Worm (Caenorhabditis elegans): ENCODE data around the gene itr-1.

itr-1 gene

ce11 chrIV:7674874-7675273 is at the start of gene itr-1:
itr-1 (plus strand) TSS chrIV:7675174.
- no peak for TF ChIP-seq nhr-11 (tag; optimal IDR thresholded peaks at IDR 0.05)
- TF ChIP-seq peb-1 (tag; optimal IDR thresholded peaks at IDR 0.05): no peak
- TF ChIP-seq F13H6.1 (tag; optimal IDR thresholded peaks at IDR 0.05): no peak
- TF ChIP-seq gmeb-1 (tag; optimal IDR thresholded peaks at IDR 0.05): no peak
- TF ChIP-seq lin-11 (tag; optimal IDR thresholded peaks at IDR 0.05): no peak
- TF ChIP-seq nhr-23 (tag; optimal IDR thresholded peaks at IDR 0.05): no peak
- TF ChIP-seq egl-27 (tag; optimal IDR thresholded peaks at IDR 0.05): no peak
- no peak for TF ChIP-seq nhr-237 (tag; optimal IDR thresholded peaks at IDR 0.05)
- TF ChIP-seq sma-3 (GFP tag; optimal IDR thresholded peaks at IDR 0.05): no peak
- no peak for TF ChIP-seq ZK546.5 (tag; optimal IDR thresholded peaks at IDR 0.05)
- TF ChIP-seq nhr-6 (tag; optimal IDR thresholded peaks at IDR 0.05): no peak
- TF ChIP-seq fos-1 (tag; optimal IDR thresholded peaks at IDR 0.05): no peak

ce11 chrIV:7628942-7629341 is 46.0 kb upstream of the itr-1 start, which contains the start of gene F45E4.5:
F45E4.5 (minus strand) TSS chrIV:7629042.
- TF ChIP-seq lin-11 (tag; optimal IDR thresholded peaks at IDR 0.05): no peak
- TF ChIP-seq ama-1 (optimal IDR thresholded peaks at IDR 0.05): no peak
- TF ChIP-seq ztf-4 (tag; optimal IDR thresholded peaks at IDR 0.05): no peak
- no peak for TF ChIP-seq elt-3 (tag; optimal IDR thresholded peaks at IDR 0.05)
- no peak for TF ChIP-seq ztf-1 (GFP tag; conservative IDR thresholded peaks at IDR 0.05)
- TF ChIP-seq aly-2 (tag; optimal IDR thresholded peaks at IDR 0.05): no peak
- TF ChIP-seq alr-1 (tag; optimal IDR thresholded peaks at IDR 0.05): no peak
- no peak for TF ChIP-seq dmd-4 (tag; optimal IDR thresholded peaks at IDR 0.05)
- no peak for TF ChIP-seq snpc-4 (tag; optimal IDR thresholded peaks at IDR 0.05)
- no peak for TF ChIP-seq ztf-11 (tag; optimal IDR thresholded peaks at IDR 0.05)
- TF ChIP-seq mdl-1 (tag; optimal IDR thresholded peaks at IDR 0.05): no peak
- TF ChIP-seq nhr-21 (tag; optimal IDR thresholded peaks at IDR 0.05): no peak
- no peak for TF ChIP-seq mbf-1 (tag; optimal IDR thresholded peaks at IDR 0.05)
- no peak for TF ChIP-seq nhr-12 (tag; optimal IDR thresholded peaks at IDR 0.05)
- no peak for TF ChIP-seq C34F6.9 (tag; optimal IDR thresholded peaks at IDR 0.05)
- TF ChIP-seq gmeb-1 (tag; optimal IDR thresholded peaks at IDR 0.05): no peak
- no peak for TF ChIP-seq mab-5 (tag; optimal IDR thresholded peaks at IDR 0.05)

ce11 chrIV:7632535-7632934 is 42.4 kb upstream of the itr-1 start, which contains the start of gene F45E4.6:
F45E4.6 (minus strand) TSS chrIV:7632548.
- TF ChIP-seq sma-3 (GFP tag; optimal IDR thresholded peaks at IDR 0.05) (peak; percentile 15), gmeb-1 (tag; optimal IDR thresholded peaks at IDR 0.05) (peak; percentile 86), sma-9 (GFP tag; optimal IDR thresholded peaks at IDR 0.05) (peak; percentile 33), sma-9 (tag; optimal IDR thresholded peaks at IDR 0.05) (no peak), C34F6.9 (tag; optimal IDR thresholded peaks at IDR 0.05) (peak; percentile 73), elt-3 (tag; optimal IDR thresholded peaks at IDR 0.05) (no peak), sem-4 (tag; optimal IDR thresholded peaks at IDR 0.05) (peak; percentile 43), nhr-21 (tag; optimal IDR thresholded peaks at IDR 0.05) (peak; percentile 1), ama-1 (optimal IDR thresholded peaks at IDR 0.05) (peak; percentile 2), F13H6.1 (tag; optimal IDR thresholded peaks at IDR 0.05) (peak; percentile 10), crh-2 (tag; optimal IDR thresholded peaks at IDR 0.05) (peak; percentile 50), unc-39 (tag; optimal IDR thresholded peaks at IDR 0.05) (no peak), unc-55 (GFP tag; optimal IDR thresholded peaks at IDR 0.05) (peak; percentile 69), skn-1 (tag; optimal IDR thresholded peaks at IDR 0.05) (no peak), lsy-2 (tag; optimal IDR thresholded peaks at IDR 0.05) (peak; percentile 1 to 63), snpc-4 (tag; optimal IDR thresholded peaks at IDR 0.05) (peak; percentile 17), lin-13 (GFP tag; optimal IDR thresholded peaks at IDR 0.05) (peak; percentile 38), mab-5 (tag; optimal IDR thresholded peaks at IDR 0.05) (no peak), ZK546.5 (tag; optimal IDR thresholded peaks at IDR 0.05) (no peak), ztf-11 (tag; optimal IDR thresholded peaks at IDR 0.05) (no peak)

ce11 chrIV:7633020-7633419 is 42.0 kb upstream of the itr-1 start, which contains the start of gene plp-1:
plp-1 (plus strand) TSS chrIV:7633360.
- TF ChIP-seq lin-11 (tag; optimal IDR thresholded peaks at IDR 0.05) (no peak), mab-5 (tag; optimal IDR thresholded peaks at IDR 0.05) (peak; percentile 18), F13H6.1 (tag; optimal IDR thresholded peaks at IDR 0.05) (no peak), skn-1 (tag; optimal IDR thresholded peaks at IDR 0.05) (no peak), nhr-129 (tag; optimal IDR thresholded peaks at IDR 0.05) (peak; percentile 89), Y55F3AM.14 (GFP tag; optimal IDR thresholded peaks at IDR 0.05) (no peak), fos-1 (tag; optimal IDR thresholded peaks at IDR 0.05) (no peak)
